Fruit fly (Drosophila melanogaster): ENCODE measurements around the gene CG15399.

The CG15399 gene

DNA sequence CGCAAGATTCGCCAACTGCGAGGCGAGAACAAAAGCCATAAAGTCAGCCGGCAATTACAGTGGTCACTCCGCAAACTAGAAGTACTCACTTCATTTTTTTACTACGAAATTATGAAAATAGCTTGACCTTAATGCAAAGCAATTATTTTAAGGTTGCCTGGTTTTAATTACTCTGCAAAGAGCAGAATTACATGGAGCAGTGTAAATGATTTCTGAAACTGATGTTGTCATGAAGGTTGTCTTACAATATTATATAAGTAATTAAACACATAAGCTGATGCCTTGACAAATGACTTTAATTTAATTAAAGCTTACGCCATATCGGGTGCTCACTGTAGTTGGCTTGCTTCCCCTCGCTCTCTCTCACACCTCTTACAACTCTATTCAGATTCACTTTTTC lies 37.4 kb downstream of the CG15399 start (continued):
- TF ChIP-seq lov (optimal IDR thresholded peaks at IDR 0.05) (no peak), lov (GFP tag; IDR thresholded peaks at IDR 0.05) (no peak), D19A (tag; optimal IDR thresholded peaks at IDR 0.05) (peak; percentile 17), CG2678 (tag; optimal IDR thresholded peaks at IDR 0.05) (peak; percentile 73), pum (GFP tag; optimal IDR thresholded peaks at IDR 0.05) (no peak), nerfin-1 (tag; optimal IDR thresholded peaks at IDR 0.05) (no peak), sima (GFP tag; optimal IDR thresholded peaks at IDR 0.05) (no peak), bab2 (GFP tag; optimal IDR thresholded peaks at IDR 0.05) (peak; percentile 12), fd3F (GFP tag; optimal IDR thresholded peaks at IDR 0.05) (peak; percentile 45), HLH3B (GFP tag; IDR thresholded peaks at IDR 0.05) (no peak), Lhr (GFP tag; optimal IDR thresholded peaks at IDR 0.05) (no peak), CG1603 (tag; optimal IDR thresholded peaks at IDR 0.05) (peak; percentile 18), Myb (GFP tag; optimal IDR thresholded peaks at IDR 0.05) (peak; percentile 34), pita (GFP tag; optimal IDR thresholded peaks at IDR 0.05) (no peak), CG9797 (GFP tag; optimal IDR thresholded peaks at IDR 0.05) (no peak), Atf6 (GFP tag; IDR thresholded peaks at IDR 0.05) (peak; percentile 48; the same call in 1 of the 2 replicates), CG3847 (GFP tag; IDR thresholded peaks at IDR 0.05) (0 out of 2 replicates have a peak, but pooled peaks have one; percentile 28), lilli (GFP tag; optimal IDR thresholded peaks at IDR 0.05) (peak; percentile 72), NfI (GFP tag; optimal IDR thresholded peaks at IDR 0.05) (peak; percentile 49), gsb (GFP tag; IDR thresholded peaks at IDR 0.05) (peak; percentile 35), grau (tag; optimal IDR thresholded peaks at IDR 0.05) (peak; percentile 89), tx (GFP tag; optimal IDR thresholded peaks at IDR 0.05) (peak; percentile 2), CG7745 (tag; optimal IDR thresholded peaks at IDR 0.05) (no peak), jumu (GFP tag; optimal IDR thresholded peaks at IDR 0.05) (no peak), tap (tag; optimal IDR thresholded peaks at IDR 0.05) (no peak), Sox100B (GFP tag; optimal IDR thresholded peaks at IDR 0.05) (no peak), so (GFP tag; IDR thresholded peaks at IDR 0.05) (peak; percentile 60; the same call in 2 of the 3 replicates), btn (GFP tag; optimal IDR thresholded peaks at IDR 0.05) (no peak), ash1 (GFP tag; optimal IDR thresholded peaks at IDR 0.05) (no peak), exex (tag; optimal IDR thresholded peaks at IDR 0.05) (no peak), zfh2 (GFP tag; optimal IDR thresholded peaks at IDR 0.05) (peak; percentile 74), ken (GFP tag; IDR thresholded peaks at IDR 0.05) (no peak), ara (GFP tag; IDR thresholded peaks at IDR 0.05) (no peak), nom (GFP tag; optimal IDR thresholded peaks at IDR 0.05) (peak; percentile 77), toy (GFP tag; IDR thresholded peaks at IDR 0.05) (no peak), CG5953 (GFP tag; IDR thresholded peaks at IDR 0.05) (no peak), Mad (GFP tag; optimal IDR thresholded peaks at IDR 0.05) (no peak), ac (GFP tag; optimal IDR thresholded peaks at IDR 0.05) (no peak), sna (GFP tag; IDR thresholded peaks at IDR 0.05; ENCODE audit: partially characterized antibody) (no peak), al (GFP tag; IDR thresholded peaks at IDR 0.05) (peak; percentile 67), Ets97D (GFP tag; optimal IDR thresholded peaks at IDR 0.05) (no peak), Bgb (GFP tag; IDR thresholded peaks at IDR 0.05; ENCODE audit: partially characterized antibody) (no peak), CG16815 (GFP tag; optimal IDR thresholded peaks at IDR 0.05) (peak; percentile 46), Mes4 (GFP tag; optimal IDR thresholded peaks at IDR 0.05) (no peak), CG6813 (GFP tag; optimal IDR thresholded peaks at IDR 0.05) (peak; percentile 2), CG33213 (GFP tag; optimal IDR thresholded peaks at IDR 0.05) (no peak), scrt (GFP tag; optimal IDR thresholded peaks at IDR 0.05) (peak; percentile 54), CG4424 (GFP tag; optimal IDR thresholded peaks at IDR 0.05) (peak; percentile 17), Dad (GFP tag; optimal IDR thresholded peaks at IDR 0.05) (no peak), CG34376 (GFP tag; optimal IDR thresholded peaks at IDR 0.05) (no peak), CG11398 (GFP tag; optimal IDR thresholded peaks at IDR 0.05) (no peak), CG5245 (GFP tag; optimal IDR thresholded peaks at IDR 0.05) (no peak)

All from whole organism, embryonic.